Fruit fly (Drosophila melanogaster) whole organism, embryonic: Measurements from ENCODE around the gene soti.

Experiments used
- CG17568 ChIP-seq: fragments of 200-800 bp; sonication (Bioruptor generic); optimal IDR thresholded peaks from 2 replicates; lab custom pipeline; 2018; ENCODE audit warnings: missing biosample characterization, mild to moderate bottlenecking, missing genetic modification characterization, moderate library complexity
- CG8924 ChIP-seq: fragments of 200-800 bp; optimal IDR thresholded peaks from 3 replicates; lab custom pipeline; 2019; ENCODE audit warnings: missing biosample characterization, mild to moderate bottlenecking, missing genetic modification characterization, moderate library complexity
- bcd ChIP-seq: fragments of 200-800 bp; sonication (Bioruptor generic); optimal IDR thresholded peaks from 2 replicates; lab custom pipeline; 2017; ENCODE audit warnings: missing biosample characterization, mild to moderate bottlenecking, missing genetic modification characterization
- eve ChIP-seq, 2 experiments: fragments of >200 bp; optimal IDR thresholded peaks; 2 replicates each; lab custom pipeline; 2017; ENCODE audit warnings: missing biosample characterization in 2 of 2, missing genetic modification characterization in 2 of 2
- jumu ChIP-seq: fragments of 200-800 bp; sonication (Bioruptor generic); optimal IDR thresholded peaks from 3 replicates; lab custom pipeline; 2016; ENCODE audit warnings: missing biosample characterization, missing genetic modification characterization
- lab ChIP-seq: fragments of 200-800 bp; sonication (Bioruptor generic); optimal IDR thresholded peaks from 3 replicates; lab custom pipeline; 2017; ENCODE audit warnings: missing biosample characterization, missing genetic modification characterization, mild to moderate bottlenecking, moderate library complexity, missing genetic modification reagents
- pan ChIP-seq, 4 experiments: fragments of >200 bp in 3 of 4; fragments of 200-800 bp in 1 of 4; sonication (Bioruptor generic) in 1 of 4; optimal IDR thresholded peaks in 3 of 4; IDR thresholded peaks in 1 of 4; 2 replicates each; pipeline versions ENCODE4 v1.3.6 to Lab custom; 2017 to 2022; ENCODE audit warnings: missing biosample characterization in 2 of 4, missing genetic modification characterization in 2 of 4, mixed read lengths in 1 of 4
- unpg ChIP-seq: fragments of 200-800 bp; sonication (Bioruptor generic); optimal IDR thresholded peaks from 3 replicates; lab custom pipeline; 2018; ENCODE audit warnings: missing biosample characterization, mild to moderate bottlenecking, missing genetic modification characterization, moderate library complexity

- TF ChIP-seq jumu (GFP tag; lab: Kevin White, UChicago) = no peak
- TF ChIP-seq pan (optimal IDR thresholded peaks at IDR 0.05; lab: Kevin White, UChicago) = no peak
- no peak for TF ChIP-seq pan (GFP tag; optimal IDR thresholded peaks at IDR 0.05 in 1 of 2, IDR thresholded peaks at IDR 0.05 in 1 of 2)
- no peak for TF ChIP-seq unpg
- TF ChIP-seq CG8924 (tag; lab: Kevin White, UChicago) = no peak
- no peak for TF ChIP-seq bcd (GFP tag; lab: Kevin White, UChicago)
- no peak for TF ChIP-seq lab (GFP tag; lab: Kevin White, UChicago)
- no peak for TF ChIP-seq CG17568 (GFP tag; lab: Kevin White, UChicago)
- TF ChIP-seq eve (GFP tag; optimal IDR thresholded peaks at IDR 0.05; lab: Kevin White, UChicago) = no peak
Observed at dm6 chr3R:14415679-14416078, 34.2 kb upstream of the soti start.
